Fruit fly (Drosophila melanogaster): Measurements from ENCODE around the gene Gr66a.

The Gr66a gene

DNA sequence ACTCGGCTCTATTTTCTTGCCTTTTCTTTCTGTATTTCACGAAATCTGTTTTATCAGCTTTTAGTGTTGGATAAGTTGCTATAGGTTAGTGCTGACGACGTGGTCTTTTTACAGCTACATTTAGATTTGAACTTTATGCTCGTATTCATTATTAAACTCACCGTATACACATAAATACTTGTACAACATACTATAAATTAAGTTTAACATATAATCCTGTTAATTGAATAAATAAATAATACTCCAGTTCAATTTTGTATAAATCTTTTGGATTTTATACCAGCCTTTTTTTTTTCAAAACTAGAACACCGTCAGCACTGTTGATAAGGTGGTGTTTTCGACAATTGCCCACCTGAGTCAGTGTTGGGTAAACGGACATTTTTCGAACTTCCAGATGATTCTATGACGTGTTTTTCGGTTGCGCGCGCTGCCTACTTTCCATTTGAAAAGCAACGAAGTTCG lies 2.1 kb upstream of the Gr66a start, which contains the start of gene BI-1:
BI-1 (minus strand) TSS at position 51 of the 462 bp plus-strand sequence.
- TF ChIP-seq CrebA (GFP tag; optimal IDR thresholded peaks at IDR 0.05; ENCODE audit: borderline replicate concordance) (no peak), OdsH (GFP tag; optimal IDR thresholded peaks at IDR 0.05) (peak; percentile 44), dsf (GFP tag; optimal IDR thresholded peaks at IDR 0.05; ENCODE audit: borderline replicate concordance) (peak; percentile 21), GATAd (GFP tag; optimal IDR thresholded peaks at IDR 0.05) (no peak), sage (GFP tag; optimal IDR thresholded peaks at IDR 0.05) (peak; percentile 7), ey (GFP tag; optimal IDR thresholded peaks at IDR 0.05) (peak; percentile 25), tai (GFP tag; optimal IDR thresholded peaks at IDR 0.05) (no peak), dmrt93B (GFP tag; optimal IDR thresholded peaks at IDR 0.05) (no peak), rgr (GFP tag; optimal IDR thresholded peaks at IDR 0.05) (peak; percentile 78), br (GFP tag; optimal IDR thresholded peaks at IDR 0.05) (peak; percentile 69), lola (GFP tag; optimal IDR thresholded peaks at IDR 0.05) (no peak), Dif (GFP tag; optimal IDR thresholded peaks at IDR 0.05; ENCODE audit: partially characterized antibody) (no peak), Myc (optimal IDR thresholded peaks at IDR 0.05) (peak; percentile 99), h (GFP tag; optimal IDR thresholded peaks at IDR 0.05) (peak; percentile 80), brk (GFP tag; optimal IDR thresholded peaks at IDR 0.05) (peak; percentile 64), foxo (GFP tag; optimal IDR thresholded peaks at IDR 0.05) (peak in 1 of 2 experiments; percentile 83), Hnf4 (GFP tag; optimal IDR thresholded peaks at IDR 0.05) (peak; percentile 68), dl (GFP tag; optimal IDR thresholded peaks at IDR 0.05; ENCODE audit: insufficient read depth in 1 of 2, partially characterized antibody in 2 of 2) (no peak), CG32264 (GFP tag; optimal IDR thresholded peaks at IDR 0.05) (no peak), Mio (GFP tag; optimal IDR thresholded peaks at IDR 0.05) (no peak), fru (GFP tag; optimal IDR thresholded peaks at IDR 0.05) (peak; percentile 84), psq (GFP tag; optimal IDR thresholded peaks at IDR 0.05) (peak; percentile 75), jim (GFP tag; optimal IDR thresholded peaks at IDR 0.05) (no peak), Rel (GFP tag; optimal IDR thresholded peaks at IDR 0.05) (no peak), Rel (tag; optimal IDR thresholded peaks at IDR 0.05) (peak; percentile 56), Vsx2 (GFP tag; optimal IDR thresholded peaks at IDR 0.05; ENCODE audit: partially characterized antibody) (no peak), Sp1 (GFP tag; optimal IDR thresholded peaks at IDR 0.05) (peak; percentile 79), CG9705 (GFP tag; optimal IDR thresholded peaks at IDR 0.05) (peak; percentile 69), N (GFP tag; optimal IDR thresholded peaks at IDR 0.05) (no peak), woc (GFP tag; optimal IDR thresholded peaks at IDR 0.05) (peak; percentile 86), HLH106 (tag; optimal IDR thresholded peaks at IDR 0.05) (peak; percentile 79), Hr83 (GFP tag; optimal IDR thresholded peaks at IDR 0.05; ENCODE audit: poor library complexity, severe bottlenecking) (no peak), sv (GFP tag; optimal IDR thresholded peaks at IDR 0.05) (peak; percentile 29), usp (GFP tag; optimal IDR thresholded peaks at IDR 0.05) (no peak), Hr78 (GFP tag; optimal IDR thresholded peaks at IDR 0.05) (no peak), Abd-B (GFP tag; optimal IDR thresholded peaks at IDR 0.05) (no peak), pan (optimal IDR thresholded peaks at IDR 0.05) (no peak), Jra (GFP tag; optimal IDR thresholded peaks at IDR 0.05) (peak; percentile 63), Dfd (GFP tag; optimal IDR thresholded peaks at IDR 0.05) (no peak)

- TF ChIP-seq jim (GFP tag; optimal IDR thresholded peaks at IDR 0.05) (no peak), N (GFP tag; optimal IDR thresholded peaks at IDR 0.05) (no peak), Hnf4 (GFP tag; optimal IDR thresholded peaks at IDR 0.05) (no peak), psq (GFP tag; optimal IDR thresholded peaks at IDR 0.05) (peak; percentile 7), rgr (GFP tag; optimal IDR thresholded peaks at IDR 0.05) (peak; percentile 12), Myc (optimal IDR thresholded peaks at IDR 0.05) (peak; percentile 27), Dfd (GFP tag; optimal IDR thresholded peaks at IDR 0.05) (no peak)
Observed at dm6 chr3L:8303912-8304311, 2.9 kb downstream of the Gr66a start, which contains the start of the genes CG7194 and Sbp2. CG7194 (minus strand) TSS chr3L:8304059. Sbp2 (plus strand) TSS chr3L:8304157.
